Fruit fly (Drosophila melanogaster): ENCODE data around the gene Mcr.
A peak's percentile ranks its signal among the peaks of the same experiment; 100 is the strongest.

Mcr gene

DNA sequence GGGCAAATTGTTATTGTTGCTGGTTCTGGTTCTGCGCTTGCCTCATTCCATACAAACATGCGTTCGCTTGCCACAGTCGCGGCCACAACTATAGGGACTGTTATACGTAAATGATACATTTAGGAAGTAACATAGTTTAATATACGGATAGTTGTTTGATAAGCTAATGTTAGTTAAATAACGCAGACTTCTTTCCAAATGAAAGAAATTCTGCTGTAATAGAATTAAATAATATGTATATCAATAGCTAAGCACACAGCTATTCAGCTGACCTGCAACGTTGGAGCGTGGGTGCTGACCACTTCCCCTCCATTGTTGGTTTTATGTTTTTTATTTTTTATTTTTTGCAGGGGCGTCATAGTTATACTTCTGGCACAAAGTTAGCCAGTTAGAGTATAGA is 48.0 kb downstream of the Mcr start (continued):
- TF ChIP-seq ro (GFP tag; IDR thresholded peaks at IDR 0.05), result no peak
- TF ChIP-seq CG1832 (GFP tag; optimal IDR thresholded peaks at IDR 0.05), result no peak
- no peak for TF ChIP-seq gfzf (GFP tag; optimal IDR thresholded peaks at IDR 0.05)
- peak; percentile 23 for TF ChIP-seq CG18619 (GFP tag; optimal IDR thresholded peaks at IDR 0.05)
- TF ChIP-seq pho (GFP tag; optimal IDR thresholded peaks at IDR 0.05), result peak; percentile 41
- TF ChIP-seq ftz-f1 (GFP tag; optimal IDR thresholded peaks at IDR 0.05), result no peak
- peak; percentile 4 for TF ChIP-seq odd (GFP tag; optimal IDR thresholded peaks at IDR 0.05)
- peak; percentile 53 for TF ChIP-seq phol (tag; optimal IDR thresholded peaks at IDR 0.05)
- TF ChIP-seq pzg (GFP tag; optimal IDR thresholded peaks at IDR 0.05), result no peak
- TF ChIP-seq grau (tag; optimal IDR thresholded peaks at IDR 0.05), result peak; percentile 68
- TF ChIP-seq mld (GFP tag; IDR thresholded peaks at IDR 0.05; ENCODE audit: partially characterized antibody), result no peak
- peak; percentile 37; the same call in 1 of the 2 replicates for TF ChIP-seq CG10959 (GFP tag; IDR thresholded peaks at IDR 0.05)
- TF ChIP-seq CG17829 (tag; optimal IDR thresholded peaks at IDR 0.05), result peak; percentile 46
- peak; percentile 66 for TF ChIP-seq CG12391 (tag; optimal IDR thresholded peaks at IDR 0.05)
- TF ChIP-seq Sox100B (GFP tag; optimal IDR thresholded peaks at IDR 0.05), result peak; percentile 47
- TF ChIP-seq Fer1 (GFP tag; optimal IDR thresholded peaks at IDR 0.05), result peak; percentile 76
- peak; percentile 27 for TF ChIP-seq Antp (GFP tag; optimal IDR thresholded peaks at IDR 0.05)
- TF ChIP-seq croc (GFP tag; conservative IDR thresholded peaks at IDR 0.05), result 0 out of 3 replicates have a peak, but pooled peaks have one; percentile 13
- no peak for TF ChIP-seq jigr1 (GFP tag; IDR thresholded peaks at IDR 0.05)
- TF ChIP-seq CG9215 (GFP tag; IDR thresholded peaks at IDR 0.05), result peak; percentile 49
- peak; percentile 72 for TF ChIP-seq CG32767 (GFP tag; IDR thresholded peaks at IDR 0.05)
- no peak for TF ChIP-seq CG6654 (GFP tag; optimal IDR thresholded peaks at IDR 0.05)
- no peak for TF ChIP-seq oc (tag; optimal IDR thresholded peaks at IDR 0.05)
- peak; percentile 74 for TF ChIP-seq dysf (GFP tag; IDR thresholded peaks at IDR 0.05)
- no peak for TF ChIP-seq CG4820 (GFP tag; optimal IDR thresholded peaks at IDR 0.05)
- peak; percentile 45; the same call in 1 of the 2 replicates for TF ChIP-seq ttk (GFP tag; IDR thresholded peaks at IDR 0.05)
- peak; percentile 52 for TF ChIP-seq ranshi (GFP tag; IDR thresholded peaks at IDR 0.05)
- peak; percentile 63; the same call in 1 of the 2 replicates for TF ChIP-seq Awh (GFP tag; IDR thresholded peaks at IDR 0.05)
- no peak for TF ChIP-seq Deaf1 (tag; optimal IDR thresholded peaks at IDR 0.05)
- peak; percentile 8 for TF ChIP-seq tx (GFP tag; optimal IDR thresholded peaks at IDR 0.05)
- TF ChIP-seq grn (GFP tag; optimal IDR thresholded peaks at IDR 0.05), result no peak
- TF ChIP-seq CG15514 (GFP tag; optimal IDR thresholded peaks at IDR 0.05), result peak; percentile 29
- peak; percentile 48; the same call in 1 of the 2 replicates for TF ChIP-seq bowl (GFP tag; IDR thresholded peaks at IDR 0.05)
- no peak for TF ChIP-seq GATAe (GFP tag; conservative IDR thresholded peaks at IDR 0.05)
- peak; percentile 92 for TF ChIP-seq sens (GFP tag)
- TF ChIP-seq CrebB (tag; optimal IDR thresholded peaks at IDR 0.05), result peak; percentile 40
- TF ChIP-seq CG14441 (GFP tag; IDR thresholded peaks at IDR 0.05), result peak; percentile 59; the same call in 1 of the 2 replicates
- peak; percentile 28 for TF ChIP-seq her (GFP tag; optimal IDR thresholded peaks at IDR 0.05)
- peak; percentile 25; the same call in 1 of the 2 replicates for TF ChIP-seq Rx (GFP tag; IDR thresholded peaks at IDR 0.05)
- TF ChIP-seq Hr3 (GFP tag; optimal IDR thresholded peaks at IDR 0.05), result peak; percentile 35
- TF ChIP-seq CG6254 (GFP tag; optimal IDR thresholded peaks at IDR 0.05), result peak; percentile 45
- TF ChIP-seq CG31441 (GFP tag; IDR thresholded peaks at IDR 0.05), result peak; percentile 52; the same call in 1 of the 2 replicates
- no peak for TF ChIP-seq Lim3 (GFP tag; IDR thresholded peaks at IDR 0.05)
- TF ChIP-seq CG43689 (GFP tag; IDR thresholded peaks at IDR 0.05), result no peak
- no peak for TF ChIP-seq hb (GFP tag; IDR thresholded peaks at IDR 0.05; ENCODE audit: partially characterized antibody)
- TF ChIP-seq Max (GFP tag; optimal IDR thresholded peaks at IDR 0.05), result peak; percentile 24
- no peak for TF ChIP-seq bigmax (GFP tag; optimal IDR thresholded peaks at IDR 0.05)
- no peak for TF ChIP-seq Atf3 (GFP tag; optimal IDR thresholded peaks at IDR 0.05)
- peak; percentile 24; the same call in 1 of the 2 replicates for TF ChIP-seq CG1024 (GFP tag; IDR thresholded peaks at IDR 0.05)
- TF ChIP-seq CG9437 (GFP tag; optimal IDR thresholded peaks at IDR 0.05), result peak; percentile 30
- peak; percentile 18 for TF ChIP-seq sug (tag; optimal IDR thresholded peaks at IDR 0.05)
- TF ChIP-seq org-1 (GFP tag; optimal IDR thresholded peaks at IDR 0.05), result peak; percentile 49
